Worm (Caenorhabditis elegans) whole organism, early embryonic: ENCODE data around the gene ddo-1.

Experiments used
- B0310.2 ChIP-seq: sonication (generic microtip); optimal IDR thresholded peaks from 2 replicates; lab custom pipeline; 2016; ENCODE audit warnings: mild to moderate bottlenecking, missing genetic modification characterization, missing compliant biosample characterization
- F13C5.2 ChIP-seq: sonication (generic microtip); optimal IDR thresholded peaks from 2 replicates; lab custom pipeline; 2017; ENCODE audit warnings: mild to moderate bottlenecking, missing genetic modification characterization, inconsistent platforms, missing compliant biosample characterization
- aly-1 ChIP-seq: sonication (generic microtip); optimal IDR thresholded peaks from 2 replicates; lab custom pipeline; 2016; ENCODE audit warnings: missing genetic modification characterization, missing compliant biosample characterization
- ama-1 ChIP-seq: fragments of 150-350 bp; optimal IDR thresholded peaks from 2 replicates; lab custom pipeline; 2014
- ceh-13 ChIP-seq: fragments of 200-800 bp; sonication (Bioruptor generic); optimal IDR thresholded peaks from 2 replicates; lab custom pipeline; 2018; ENCODE audit warnings: mild to moderate bottlenecking, missing genetic modification characterization, missing compliant biosample characterization
- ceh-36 ChIP-seq: sonication (generic microtip); optimal IDR thresholded peaks from 2 replicates; lab custom pipeline; 2016; ENCODE audit warnings: missing genetic modification characterization, inconsistent platforms, missing compliant biosample characterization
- ets-7 ChIP-seq: sonication (generic microtip); optimal IDR thresholded peaks from 2 replicates; lab custom pipeline; 2016; ENCODE audit warnings: missing genotype, missing genetic modification characterization, missing compliant biosample characterization
- flt-1 ChIP-seq: fragments of 200-800 bp; sonication (Bioruptor generic); IDR thresholded peaks from 2 replicates; pipeline ENCODE4 v1.3.6; 2022; ENCODE audit warnings: missing genetic modification characterization, missing compliant biosample characterization
- hmbx-1 ChIP-seq: sonication (generic microtip); optimal IDR thresholded peaks from 2 replicates; lab custom pipeline; 2016; ENCODE audit warnings: mild to moderate bottlenecking, missing genetic modification characterization, missing compliant biosample characterization
- hmg-4 ChIP-seq: fragments of 200-800 bp; sonication (Bioruptor generic); optimal IDR thresholded peaks from 2 replicates; lab custom pipeline; 2018; ENCODE audit warnings: mild to moderate bottlenecking, missing genetic modification characterization, missing compliant biosample characterization
- hnd-1 ChIP-seq: sonication (generic microtip); optimal IDR thresholded peaks from 2 replicates; lab custom pipeline; 2016; ENCODE audit warnings: missing genetic modification characterization, missing compliant biosample characterization
- pes-1 ChIP-seq: fragments of 200-800 bp; sonication (Bioruptor generic); IDR thresholded peaks from 2 replicates; pipeline ENCODE4 v1.3.6; 2022; ENCODE audit warnings: missing genetic modification reagents, missing genetic modification characterization, missing compliant biosample characterization
- scrt-1 ChIP-seq: fragments of 200-800 bp; sonication (Bioruptor generic); IDR thresholded peaks from 2 replicates; pipeline ENCODE4 v1.3.6; 2022; ENCODE audit warnings: missing genetic modification characterization, missing compliant biosample characterization
- sea-1 ChIP-seq: fragments of 200-800 bp; sonication (Bioruptor generic); conservative IDR thresholded peaks from 2 replicates; pipeline ENCODE4 v1.3.6; 2022; ENCODE audit warnings: missing genetic modification characterization, missing compliant biosample characterization
- tbx-11 ChIP-seq: fragments of 200-800 bp; sonication (Bioruptor generic); IDR thresholded peaks from 2 replicates; pipeline ENCODE4 v1.3.6; 2022; ENCODE audit warnings: missing genetic modification characterization, missing compliant biosample characterization
- tbx-37 ChIP-seq: fragments of 200-800 bp; sonication (Bioruptor generic); conservative IDR thresholded peaks from 2 replicates; pipeline ENCODE4 v1.3.6; 2022; ENCODE audit warnings: missing genetic modification reagents, missing genetic modification characterization, missing compliant biosample characterization
- tra-4 ChIP-seq: sonication (generic microtip); optimal IDR thresholded peaks from 2 replicates; lab custom pipeline; 2017; ENCODE audit warnings: missing genetic modification characterization, missing compliant biosample characterization

The ddo-1 gene

ce11 chrV:17805323-17805722 lies 28.3 kb upstream of the ddo-1 start, which contains the start of gene srh-291:
TSS of gene srh-291 (plus strand) at chrV:17805623.
- TF ChIP-seq hmbx-1: no peak
- no peak for TF ChIP-seq ama-1 (lab: Kevin White, UChicago)
- TF ChIP-seq B0310.2: no peak
- no peak for TF ChIP-seq pes-1 (GFP tag; lab: Robert Waterston, UW)
- no peak for TF ChIP-seq scrt-1 (GFP tag; lab: Robert Waterston, UW)
- TF ChIP-seq ceh-36: no peak
- no peak for TF ChIP-seq sea-1 (GFP tag; lab: Robert Waterston, UW)
- TF ChIP-seq ets-7 (tag; lab: Kevin White, UChicago): no peak
- TF ChIP-seq F13C5.2 (tag; lab: Kevin White, UChicago): no peak

ce11 chrV:17802519-17802918 lies 25.5 kb upstream of the ddo-1 start, which contains the start of the genes Y94A7B.11 and srh-292:
TSS of gene Y94A7B.11 (minus strand) at chrV:17802619.
TSS of gene srh-292 (plus strand) at chrV:17802769.
- no peak for TF ChIP-seq B0310.2

- TF ChIP-seq tbx-11: no peak
- no peak for TF ChIP-seq aly-1 (tag; lab: Kevin White, UChicago)
- TF ChIP-seq ama-1 (lab: Kevin White, UChicago): no peak
- no peak for TF ChIP-seq ceh-36
- TF ChIP-seq scrt-1 (GFP tag; lab: Robert Waterston, UW): no peak
- TF ChIP-seq flt-1 (GFP tag; lab: Robert Waterston, UW): no peak
- no peak for TF ChIP-seq hmg-4 (GFP tag; lab: Kevin White, UChicago)
- TF ChIP-seq sea-1 (GFP tag; lab: Robert Waterston, UW): no peak
Observed at ce11 chrV:17800538-17800937, 23.5 kb upstream of the ddo-1 start, which contains the start of gene srh-287. TSS of gene srh-287 (plus strand) at chrV:17800838.

- TF ChIP-seq aly-1 (tag; lab: Kevin White, UChicago) (no peak), ceh-13 (GFP tag; lab: Kevin White, UChicago) (no peak), pes-1 (GFP tag; lab: Robert Waterston, UW) (no peak), ceh-36 (no peak)
Observed at ce11 chrV:17798789-17799188, 21.8 kb upstream of the ddo-1 start, which contains the start of gene srx-18. TSS of gene srx-18 (minus strand) at chrV:17798889.

DNA sequence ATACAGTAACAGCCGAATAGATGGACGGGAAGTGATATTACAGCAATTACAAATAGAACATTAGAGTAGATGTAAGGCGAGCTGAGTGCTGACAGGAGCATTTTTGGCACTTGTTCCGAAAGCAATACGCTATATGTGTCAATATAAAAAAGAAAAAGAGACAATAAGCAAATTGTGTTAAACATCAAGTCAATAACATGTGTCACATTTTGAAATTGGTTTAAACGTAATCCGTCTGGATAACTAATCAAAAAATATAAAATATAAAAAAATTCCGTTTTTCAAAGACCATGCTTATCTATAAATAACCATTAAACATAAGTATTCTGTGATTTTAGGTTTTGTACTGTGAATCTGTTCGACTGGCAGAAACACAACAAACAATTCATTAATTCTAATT lies 18.6 kb upstream of the ddo-1 start, which contains the start of gene srh-288:
srh-288 (minus strand) TSS at position 101 of the 400 bp plus-strand sequence.
- TF ChIP-seq hmg-4 (GFP tag; lab: Kevin White, UChicago) (no peak), B0310.2 (no peak), hmbx-1 (no peak), flt-1 (GFP tag; lab: Robert Waterston, UW) (no peak), tra-4 (tag; lab: Kevin White, UChicago) (no peak), ceh-36 (no peak), ama-1 (lab: Kevin White, UChicago) (no peak), pes-1 (GFP tag; lab: Robert Waterston, UW) (no peak), ets-7 (tag; lab: Kevin White, UChicago) (no peak)

DNA sequence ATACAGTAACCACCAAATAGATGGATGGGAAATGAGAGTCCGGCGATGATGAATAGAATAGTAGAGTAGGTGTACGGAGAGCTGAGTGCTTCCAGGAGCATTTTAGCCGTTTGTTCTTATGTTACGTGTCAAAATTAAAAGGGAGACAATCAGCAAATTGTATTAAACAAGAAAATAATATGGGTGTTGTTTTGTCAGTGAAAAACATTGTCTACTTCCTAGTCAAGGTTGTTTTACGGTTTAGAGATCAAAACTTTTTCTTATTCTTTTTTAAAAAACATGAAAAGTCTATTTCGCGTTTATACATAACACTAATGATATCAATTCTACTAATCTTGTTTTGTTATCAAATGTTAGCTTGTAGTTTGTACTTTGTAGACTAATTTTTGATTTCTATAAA lies 17.0 kb upstream of the ddo-1 start, which contains the start of gene srh-289:
srh-289 (minus strand) TSS at position 101 of the 400 bp plus-strand sequence.
- TF ChIP-seq aly-1 (tag; lab: Kevin White, UChicago) (no peak), F13C5.2 (tag; lab: Kevin White, UChicago) (no peak), ama-1 (lab: Kevin White, UChicago) (no peak), scrt-1 (GFP tag; lab: Robert Waterston, UW) (no peak), flt-1 (GFP tag; lab: Robert Waterston, UW) (no peak), tra-4 (tag; lab: Kevin White, UChicago) (no peak), B0310.2 (no peak), tbx-11 (no peak), ceh-13 (GFP tag; lab: Kevin White, UChicago) (no peak), ets-7 (tag; lab: Kevin White, UChicago) (no peak), ceh-36 (no peak), sea-1 (GFP tag; lab: Robert Waterston, UW) (no peak), hmg-4 (GFP tag; lab: Kevin White, UChicago) (no peak), hmbx-1 (no peak), tbx-37 (GFP tag; lab: Robert Waterston, UW) (no peak), hnd-1 (tag; lab: Kevin White, UChicago) (no peak), pes-1 (GFP tag; lab: Robert Waterston, UW) (no peak)

- TF ChIP-seq tbx-11 (no peak), hmg-4 (GFP tag; lab: Kevin White, UChicago) (no peak), ceh-13 (GFP tag; lab: Kevin White, UChicago) (no peak), scrt-1 (GFP tag; lab: Robert Waterston, UW) (no peak), pes-1 (GFP tag; lab: Robert Waterston, UW) (no peak), B0310.2 (no peak), sea-1 (GFP tag; lab: Robert Waterston, UW) (no peak), F13C5.2 (tag; lab: Kevin White, UChicago) (no peak), aly-1 (tag; lab: Kevin White, UChicago) (no peak), hnd-1 (tag; lab: Kevin White, UChicago) (no peak), ama-1 (lab: Kevin White, UChicago) (no peak), tra-4 (tag; lab: Kevin White, UChicago) (no peak), flt-1 (GFP tag; lab: Robert Waterston, UW) (no peak), tbx-37 (GFP tag; lab: Robert Waterston, UW) (no peak), hmbx-1 (no peak), ets-7 (tag; lab: Kevin White, UChicago) (no peak), ceh-36 (no peak)
Observed at ce11 chrV:17790191-17790590, 13.2 kb upstream of the ddo-1 start, which contains the start of gene srh-290. TSS of gene srh-290 (plus strand) at chrV:17790491.

ce11 chrV:17784363-17784762 lies 7.3 kb upstream of the ddo-1 start:
- TF ChIP-seq ets-7 (tag; lab: Kevin White, UChicago): no peak
- no peak for TF ChIP-seq tra-4 (tag; lab: Kevin White, UChicago)
- TF ChIP-seq sea-1 (GFP tag; lab: Robert Waterston, UW): no peak
- TF ChIP-seq tbx-11: no peak
- TF ChIP-seq ama-1 (lab: Kevin White, UChicago): no peak
- no peak for TF ChIP-seq ceh-13 (GFP tag; lab: Kevin White, UChicago)
- TF ChIP-seq tbx-37 (GFP tag; lab: Robert Waterston, UW): no peak
- no peak for TF ChIP-seq B0310.2
